Worm (Caenorhabditis elegans): Measurements from ENCODE around the gene rsr-2.

Gene rsr-2

DNA sequence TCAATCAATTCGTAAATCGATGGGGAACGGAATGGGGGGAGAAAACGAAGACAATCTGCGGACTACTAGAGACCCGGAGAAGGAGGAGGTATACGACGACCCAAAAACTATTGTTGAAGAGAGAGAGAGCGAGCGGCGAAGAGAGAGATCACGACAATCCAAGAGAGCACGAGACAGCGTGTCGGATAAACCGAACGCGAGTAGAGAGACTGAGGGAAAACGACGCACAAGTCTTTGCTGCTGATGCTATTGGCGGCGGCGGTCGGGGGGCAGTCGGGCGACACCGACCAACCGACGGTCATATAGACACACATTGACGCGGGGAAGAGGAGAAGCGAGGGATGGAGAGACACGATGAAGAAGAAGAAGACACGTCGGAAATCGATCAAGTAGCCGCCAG lies 2.6 kb upstream of the rsr-2 start (continued):
- no peak for TF ChIP-seq ceh-16 (tag; optimal IDR thresholded peaks at IDR 0.05)
- TF ChIP-seq nhr-11 (tag; optimal IDR thresholded peaks at IDR 0.05): no peak

DNA sequence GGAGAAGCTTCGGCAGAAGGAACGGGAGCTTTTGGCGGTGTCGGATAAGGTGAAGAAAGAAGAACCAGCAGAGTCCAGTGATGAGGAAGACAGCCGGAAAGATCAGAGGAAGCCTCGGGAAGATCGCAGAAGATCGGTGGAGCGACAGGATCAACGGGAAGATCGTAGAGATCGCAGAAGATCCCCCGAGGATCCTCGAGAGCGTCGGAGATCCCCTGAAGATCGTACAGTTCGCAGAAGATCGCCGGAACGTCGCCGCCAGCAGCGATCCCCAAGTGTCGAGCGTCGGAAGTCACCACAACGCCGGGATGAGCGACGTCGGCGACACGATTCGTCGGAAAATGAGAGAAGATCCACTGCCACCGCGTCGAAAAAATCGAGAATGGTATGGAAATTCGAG lies 1.0 kb downstream of the rsr-2 start:
- no peak for TF ChIP-seq skn-1 (tag; optimal IDR thresholded peaks at IDR 0.05)
- no peak for TF ChIP-seq nhr-23 (tag; optimal IDR thresholded peaks at IDR 0.05)
- TF ChIP-seq alr-1 (tag; optimal IDR thresholded peaks at IDR 0.05): no peak
- no peak for TF ChIP-seq mdl-1 (tag; optimal IDR thresholded peaks at IDR 0.05)
- TF ChIP-seq elt-1 (tag; optimal IDR thresholded peaks at IDR 0.05): no peak
- no peak for TF ChIP-seq ceh-16 (tag; optimal IDR thresholded peaks at IDR 0.05)
- no peak for TF ChIP-seq peb-1 (tag; optimal IDR thresholded peaks at IDR 0.05)
- no peak for TF ChIP-seq ztf-4 (tag; optimal IDR thresholded peaks at IDR 0.05)
- no peak for TF ChIP-seq mbf-1 (tag; optimal IDR thresholded peaks at IDR 0.05)
- TF ChIP-seq blmp-1 (tag; optimal IDR thresholded peaks at IDR 0.05; ENCODE audit: insufficient read depth): no peak
- TF ChIP-seq lin-11 (tag; optimal IDR thresholded peaks at IDR 0.05): no peak
- TF ChIP-seq nhr-21 (tag; optimal IDR thresholded peaks at IDR 0.05): no peak
- no peak for TF ChIP-seq snpc-4 (tag; optimal IDR thresholded peaks at IDR 0.05)
- TF ChIP-seq gmeb-1 (tag; optimal IDR thresholded peaks at IDR 0.05): no peak
- no peak for TF ChIP-seq nhr-25 (tag; optimal IDR thresholded peaks at IDR 0.05)

DNA sequence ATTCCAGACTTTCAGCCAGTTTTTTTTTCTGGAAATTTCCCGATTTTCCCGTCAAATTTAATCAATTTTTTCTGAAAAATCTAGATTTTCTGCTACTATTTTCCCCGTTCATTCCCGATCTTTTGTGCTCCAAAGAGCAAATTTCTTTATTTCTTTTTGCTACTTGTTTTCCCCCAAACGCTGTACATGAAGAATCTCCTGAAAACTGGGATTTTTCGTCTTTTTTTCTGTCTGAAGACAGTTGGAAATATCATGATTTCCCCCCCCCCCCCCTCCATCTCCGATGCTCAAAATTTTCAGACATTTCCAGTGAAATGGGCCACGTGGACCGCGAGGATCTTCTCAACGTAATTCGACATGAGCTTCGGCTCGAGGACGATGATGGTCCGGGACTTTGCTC lies 2.8 kb downstream of the rsr-2 start, which contains the start of gene sinh-1:
Gene sinh-1 (plus strand): TSS at position 301 of the 400 bp plus-strand sequence.
- TF ChIP-seq alr-1 (tag; optimal IDR thresholded peaks at IDR 0.05): no peak
- no peak for TF ChIP-seq ceh-82 (tag; optimal IDR thresholded peaks at IDR 0.05)
- no peak for TF ChIP-seq gmeb-1 (tag; optimal IDR thresholded peaks at IDR 0.05)
- no peak for TF ChIP-seq blmp-1 (tag; optimal IDR thresholded peaks at IDR 0.05; ENCODE audit: insufficient read depth)
- no peak for TF ChIP-seq snpc-4 (tag; optimal IDR thresholded peaks at IDR 0.05)
- no peak for TF ChIP-seq elt-1 (tag; optimal IDR thresholded peaks at IDR 0.05)
- TF ChIP-seq ztf-4 (tag; optimal IDR thresholded peaks at IDR 0.05): no peak
- TF ChIP-seq ztf-1 (GFP tag; conservative IDR thresholded peaks at IDR 0.05): no peak
- TF ChIP-seq skn-1 (tag; optimal IDR thresholded peaks at IDR 0.05): no peak
- no peak for TF ChIP-seq dmd-4 (tag; optimal IDR thresholded peaks at IDR 0.05)
- TF ChIP-seq nhr-25 (tag; optimal IDR thresholded peaks at IDR 0.05): no peak
- no peak for TF ChIP-seq Y55F3AM.14 (GFP tag; optimal IDR thresholded peaks at IDR 0.05)
- TF ChIP-seq C34F6.9 (tag; optimal IDR thresholded peaks at IDR 0.05): no peak
- TF ChIP-seq nhr-237 (tag; optimal IDR thresholded peaks at IDR 0.05): no peak
- no peak for TF ChIP-seq nhr-10 (tag; optimal IDR thresholded peaks at IDR 0.05)
- TF ChIP-seq ztf-11 (tag; optimal IDR thresholded peaks at IDR 0.05): no peak
- TF ChIP-seq unc-39 (tag; optimal IDR thresholded peaks at IDR 0.05): no peak
- TF ChIP-seq ama-1 (optimal IDR thresholded peaks at IDR 0.05): no peak

DNA sequence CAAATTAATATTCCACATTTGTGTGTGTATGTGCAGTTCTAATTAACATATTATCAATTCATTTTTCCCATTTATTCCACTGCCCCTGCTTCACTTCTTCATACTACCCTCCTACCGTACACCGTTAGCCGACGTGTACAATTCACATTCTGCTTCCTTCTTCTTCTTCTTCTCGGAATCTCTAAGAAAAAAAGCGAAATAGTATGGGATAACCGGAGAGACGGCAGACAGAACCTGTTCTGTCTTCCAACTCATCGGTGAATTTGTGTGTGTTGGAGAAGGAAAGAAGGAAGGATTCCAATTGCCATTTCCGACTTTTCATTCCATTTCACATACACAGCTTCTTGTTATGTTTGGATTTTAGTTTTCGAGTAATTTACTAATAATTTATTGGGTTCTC lies 12.4 kb downstream of the rsr-2 start:
- TF ChIP-seq unc-62 (GFP tag; optimal IDR thresholded peaks at IDR 0.05): no peak
- TF ChIP-seq lsy-2 (tag; optimal IDR thresholded peaks at IDR 0.05): peak in 1 of 2 experiments; percentile 67
- peak; percentile 46 for TF ChIP-seq nhr-25 (tag; optimal IDR thresholded peaks at IDR 0.05)
- peak; percentile 26 for TF ChIP-seq egl-27 (tag; optimal IDR thresholded peaks at IDR 0.05)
- peak; percentile 52 for TF ChIP-seq fos-1 (tag; optimal IDR thresholded peaks at IDR 0.05)
- peak; percentile 26 for TF ChIP-seq nhr-21 (tag; optimal IDR thresholded peaks at IDR 0.05)
- TF ChIP-seq nhr-77 (tag; optimal IDR thresholded peaks at IDR 0.05): no peak

DNA sequence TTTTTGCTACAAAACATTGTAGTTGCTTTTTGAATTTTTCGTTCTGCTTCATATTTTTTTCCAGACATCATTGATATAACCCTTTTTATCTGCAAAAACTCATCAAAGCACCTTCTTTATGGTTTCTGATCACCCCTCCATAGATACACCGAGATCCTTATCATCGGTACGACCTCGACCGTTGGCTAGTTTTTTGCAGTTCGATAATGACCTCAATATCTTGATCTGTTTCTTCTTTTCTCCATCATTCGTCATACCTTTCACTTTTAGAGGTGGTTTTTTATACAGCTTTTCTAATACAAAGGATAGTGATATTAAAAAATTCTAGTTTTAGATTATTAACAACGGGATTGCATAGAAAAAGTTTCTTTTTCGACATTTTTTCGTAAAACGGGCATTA lies 14.3 kb downstream of the rsr-2 start:
- TF ChIP-seq nhr-23 (tag; optimal IDR thresholded peaks at IDR 0.05) (no peak), sma-3 (GFP tag; optimal IDR thresholded peaks at IDR 0.05) (no peak), elt-3 (tag; optimal IDR thresholded peaks at IDR 0.05) (no peak), nhr-77 (tag; optimal IDR thresholded peaks at IDR 0.05) (no peak), ceh-82 (tag; optimal IDR thresholded peaks at IDR 0.05) (no peak), alr-1 (tag; optimal IDR thresholded peaks at IDR 0.05) (no peak), ztf-1 (GFP tag; conservative IDR thresholded peaks at IDR 0.05) (no peak), lin-39 (tag; optimal IDR thresholded peaks at IDR 0.05) (no peak), nhr-129 (tag; optimal IDR thresholded peaks at IDR 0.05) (no peak), lin-13 (GFP tag; optimal IDR thresholded peaks at IDR 0.05) (no peak), elt-1 (tag; optimal IDR thresholded peaks at IDR 0.05) (peak; percentile 50), ZK546.5 (tag; optimal IDR thresholded peaks at IDR 0.05) (no peak), egl-27 (tag; optimal IDR thresholded peaks at IDR 0.05) (no peak), unc-55 (GFP tag; optimal IDR thresholded peaks at IDR 0.05) (no peak), nhr-21 (tag; optimal IDR thresholded peaks at IDR 0.05) (peak; percentile 37), ama-1 (optimal IDR thresholded peaks at IDR 0.05) (no peak), nhr-237 (tag; optimal IDR thresholded peaks at IDR 0.05) (no peak), lsy-2 (tag; optimal IDR thresholded peaks at IDR 0.05) (peak in 1 of 2 experiments; percentile 28), mbf-1 (tag; optimal IDR thresholded peaks at IDR 0.05) (no peak), sem-4 (tag; optimal IDR thresholded peaks at IDR 0.05) (peak; percentile 51), crh-2 (tag; optimal IDR thresholded peaks at IDR 0.05) (no peak), skn-1 (tag; optimal IDR thresholded peaks at IDR 0.05) (no peak), gmeb-1 (tag; optimal IDR thresholded peaks at IDR 0.05) (no peak), zag-1 (tag; optimal IDR thresholded peaks at IDR 0.05) (no peak), ceh-16 (tag; optimal IDR thresholded peaks at IDR 0.05) (peak; percentile 58), nhr-10 (tag; optimal IDR thresholded peaks at IDR 0.05) (no peak), nhr-25 (tag; optimal IDR thresholded peaks at IDR 0.05) (peak; percentile 84), unc-39 (tag; optimal IDR thresholded peaks at IDR 0.05) (no peak), aly-2 (tag; optimal IDR thresholded peaks at IDR 0.05) (no peak), ztf-11 (tag; optimal IDR thresholded peaks at IDR 0.05) (no peak), R02D3.7 (tag; optimal IDR thresholded peaks at IDR 0.05) (no peak), ztf-4 (tag; optimal IDR thresholded peaks at IDR 0.05) (no peak), blmp-1 (tag; optimal IDR thresholded peaks at IDR 0.05; ENCODE audit: insufficient read depth) (peak; percentile 96), peb-1 (tag; optimal IDR thresholded peaks at IDR 0.05) (no peak)
